Worm (Caenorhabditis elegans) whole organism, early embryonic: ENCODE results near the gene tofu-2.
A peak's percentile ranks its signal among the peaks of the same experiment; 100 is the strongest.
"Not testable (repeated sequence)": the region's sequence is repeated elsewhere in the genome, so short reads cannot be mapped to it uniquely, and the experiment has no call there.

Experiments
- B0310.2 ChIP-seq: sonication (generic microtip); optimal IDR thresholded peaks from 2 replicates; lab custom pipeline; 2016; ENCODE audit warnings: mild to moderate bottlenecking, missing genetic modification characterization, missing compliant biosample characterization
- F13C5.2 ChIP-seq: sonication (generic microtip); optimal IDR thresholded peaks from 2 replicates; lab custom pipeline; 2017; ENCODE audit warnings: mild to moderate bottlenecking, missing genetic modification characterization, inconsistent platforms, missing compliant biosample characterization
- aly-1 ChIP-seq: sonication (generic microtip); optimal IDR thresholded peaks from 2 replicates; lab custom pipeline; 2016; ENCODE audit warnings: missing genetic modification characterization, missing compliant biosample characterization
- ama-1 ChIP-seq: fragments of 150-350 bp; optimal IDR thresholded peaks from 2 replicates; lab custom pipeline; 2014
- ceh-13 ChIP-seq: fragments of 200-800 bp; sonication (Bioruptor generic); optimal IDR thresholded peaks from 2 replicates; lab custom pipeline; 2018; ENCODE audit warnings: mild to moderate bottlenecking, missing genetic modification characterization, missing compliant biosample characterization
- ceh-36 ChIP-seq: sonication (generic microtip); optimal IDR thresholded peaks from 2 replicates; lab custom pipeline; 2016; ENCODE audit warnings: missing genetic modification characterization, inconsistent platforms, missing compliant biosample characterization
- ets-7 ChIP-seq: sonication (generic microtip); optimal IDR thresholded peaks from 2 replicates; lab custom pipeline; 2016; ENCODE audit warnings: missing genotype, missing genetic modification characterization, missing compliant biosample characterization
- flt-1 ChIP-seq: fragments of 200-800 bp; sonication (Bioruptor generic); IDR thresholded peaks from 2 replicates; pipeline ENCODE4 v1.3.6; 2022; ENCODE audit warnings: missing genetic modification characterization, missing compliant biosample characterization
- hmbx-1 ChIP-seq: sonication (generic microtip); optimal IDR thresholded peaks from 2 replicates; lab custom pipeline; 2016; ENCODE audit warnings: mild to moderate bottlenecking, missing genetic modification characterization, missing compliant biosample characterization
- hmg-4 ChIP-seq: fragments of 200-800 bp; sonication (Bioruptor generic); optimal IDR thresholded peaks from 2 replicates; lab custom pipeline; 2018; ENCODE audit warnings: mild to moderate bottlenecking, missing genetic modification characterization, missing compliant biosample characterization
- hnd-1 ChIP-seq: sonication (generic microtip); optimal IDR thresholded peaks from 2 replicates; lab custom pipeline; 2016; ENCODE audit warnings: missing genetic modification characterization, missing compliant biosample characterization
- pes-1 ChIP-seq: fragments of 200-800 bp; sonication (Bioruptor generic); IDR thresholded peaks from 2 replicates; pipeline ENCODE4 v1.3.6; 2022; ENCODE audit warnings: missing genetic modification reagents, missing genetic modification characterization, missing compliant biosample characterization
- scrt-1 ChIP-seq: fragments of 200-800 bp; sonication (Bioruptor generic); IDR thresholded peaks from 2 replicates; pipeline ENCODE4 v1.3.6; 2022; ENCODE audit warnings: missing genetic modification characterization, missing compliant biosample characterization
- sea-1 ChIP-seq: fragments of 200-800 bp; sonication (Bioruptor generic); conservative IDR thresholded peaks from 2 replicates; pipeline ENCODE4 v1.3.6; 2022; ENCODE audit warnings: missing genetic modification characterization, missing compliant biosample characterization
- tbx-11 ChIP-seq: fragments of 200-800 bp; sonication (Bioruptor generic); IDR thresholded peaks from 2 replicates; pipeline ENCODE4 v1.3.6; 2022; ENCODE audit warnings: missing genetic modification characterization, missing compliant biosample characterization
- tbx-37 ChIP-seq: fragments of 200-800 bp; sonication (Bioruptor generic); conservative IDR thresholded peaks from 2 replicates; pipeline ENCODE4 v1.3.6; 2022; ENCODE audit warnings: missing genetic modification reagents, missing genetic modification characterization, missing compliant biosample characterization
- tra-4 ChIP-seq: sonication (generic microtip); optimal IDR thresholded peaks from 2 replicates; lab custom pipeline; 2017; ENCODE audit warnings: missing genetic modification characterization, missing compliant biosample characterization

Gene tofu-2

DNA sequence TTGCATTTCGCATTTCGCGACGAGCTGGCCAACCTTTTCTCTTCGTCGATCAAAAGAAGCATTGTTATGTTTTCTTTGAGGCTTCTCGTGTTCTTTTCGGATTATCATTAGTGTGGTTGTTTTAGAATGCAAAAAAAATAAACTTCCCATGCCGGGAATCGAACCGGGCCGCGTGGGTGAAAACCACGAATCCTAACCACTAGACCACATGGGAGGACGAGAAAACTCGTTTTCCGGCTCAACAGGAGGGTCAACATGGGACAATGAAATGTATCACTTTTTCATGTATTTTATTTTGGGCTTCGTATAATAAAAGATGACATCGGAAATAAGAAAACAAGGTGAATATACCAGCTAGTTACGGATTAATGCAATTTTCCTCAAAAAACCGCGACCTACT lies 18.6 kb upstream of the tofu-2 start:
- TF ChIP-seq B0310.2 (tag; lab: Kevin White, UChicago) (no peak), sea-1 (GFP tag; lab: Robert Waterston, UW) (no peak), tra-4 (tag; lab: Kevin White, UChicago) (no peak), tbx-11 (GFP tag; lab: Robert Waterston, UW) (no peak), hmbx-1 (no peak)

DNA sequence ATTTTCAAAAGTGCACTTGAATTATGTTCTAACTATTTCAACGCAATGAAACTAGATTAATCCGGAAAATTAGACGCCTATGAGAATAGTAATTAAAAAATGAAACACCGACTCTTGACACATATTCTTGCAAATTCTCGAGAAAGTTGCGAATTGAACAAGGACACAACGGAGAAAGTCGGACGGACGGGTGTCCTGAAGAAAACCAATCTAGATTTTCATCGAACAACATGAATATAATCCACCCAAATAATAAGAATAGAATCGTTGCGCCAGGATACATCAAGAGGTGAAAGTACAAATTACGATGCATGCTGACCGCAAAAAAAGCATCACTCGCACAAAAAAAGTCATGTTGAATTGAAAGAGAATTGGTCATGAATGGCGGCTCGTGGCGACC lies 17.8 kb upstream of the tofu-2 start:
- TF ChIP-seq sea-1 (GFP tag; lab: Robert Waterston, UW) = no peak
- no peak for TF ChIP-seq tbx-11 (GFP tag; lab: Robert Waterston, UW)
- no peak for TF ChIP-seq pes-1 (GFP tag; lab: Robert Waterston, UW)
- TF ChIP-seq scrt-1 (GFP tag; lab: Robert Waterston, UW) = no peak
- TF ChIP-seq aly-1 = no peak
- TF ChIP-seq F13C5.2 (tag; lab: Kevin White, UChicago) = no peak
- TF ChIP-seq ama-1 (lab: Kevin White, UChicago) = no peak
- TF ChIP-seq B0310.2 (tag; lab: Kevin White, UChicago) = no peak
- TF ChIP-seq ets-7 (tag; lab: Kevin White, UChicago) = no peak
- no peak for TF ChIP-seq ceh-13 (GFP tag; lab: Kevin White, UChicago)
- TF ChIP-seq tra-4 (tag; lab: Kevin White, UChicago) = no peak
- no peak for TF ChIP-seq tbx-37 (GFP tag; lab: Robert Waterston, UW)
- no peak for TF ChIP-seq hmg-4 (GFP tag; lab: Kevin White, UChicago)

DNA sequence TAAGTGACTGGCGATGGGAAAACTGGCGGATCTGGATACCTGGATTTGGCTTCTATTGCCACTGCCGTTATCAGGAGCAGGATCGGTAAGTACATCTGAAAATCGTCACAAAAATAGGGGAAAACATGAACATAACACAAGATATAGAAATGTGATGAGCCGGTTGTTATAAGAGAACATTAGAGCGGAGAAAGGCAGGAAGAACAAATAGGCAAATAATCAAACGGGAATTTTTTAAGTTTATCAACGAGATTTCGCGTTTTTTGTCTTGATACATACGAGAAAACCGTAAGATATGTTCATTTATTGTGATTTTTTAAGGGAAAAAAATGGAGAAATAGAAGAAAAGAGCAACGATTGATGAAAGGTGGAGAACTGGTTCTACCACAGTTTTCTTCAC lies 14.2 kb upstream of the tofu-2 start, which contains the start of gene Y57E12AR.1:
TSS of gene Y57E12AR.1 (minus strand) at position 101 of the 400 bp plus-strand sequence.
- TF ChIP-seq F13C5.2 (tag; lab: Kevin White, UChicago) (no peak), tra-4 (tag; lab: Kevin White, UChicago) (no peak), flt-1 (GFP tag; lab: Robert Waterston, UW) (no peak), pes-1 (GFP tag; lab: Robert Waterston, UW) (no peak), ceh-13 (GFP tag; lab: Kevin White, UChicago) (no peak), sea-1 (GFP tag; lab: Robert Waterston, UW) (no peak), ama-1 (lab: Kevin White, UChicago) (no peak), tbx-11 (GFP tag; lab: Robert Waterston, UW) (no peak), ets-7 (tag; lab: Kevin White, UChicago) (no peak), hmg-4 (GFP tag; lab: Kevin White, UChicago) (no peak), aly-1 (no peak), B0310.2 (tag; lab: Kevin White, UChicago) (no peak)

- not testable (repeated sequence) for TF ChIP-seq tbx-37 (GFP tag; lab: Robert Waterston, UW); sea-1 (GFP tag; lab: Robert Waterston, UW); ama-1 (lab: Kevin White, UChicago)
Observed at ce11 chrV:7062790-7063189, 11.7 kb upstream of the tofu-2 start, which contains the start of gene tmem-258. Gene tmem-258, plus strand, starts transcription at chrV:7063174.

DNA sequence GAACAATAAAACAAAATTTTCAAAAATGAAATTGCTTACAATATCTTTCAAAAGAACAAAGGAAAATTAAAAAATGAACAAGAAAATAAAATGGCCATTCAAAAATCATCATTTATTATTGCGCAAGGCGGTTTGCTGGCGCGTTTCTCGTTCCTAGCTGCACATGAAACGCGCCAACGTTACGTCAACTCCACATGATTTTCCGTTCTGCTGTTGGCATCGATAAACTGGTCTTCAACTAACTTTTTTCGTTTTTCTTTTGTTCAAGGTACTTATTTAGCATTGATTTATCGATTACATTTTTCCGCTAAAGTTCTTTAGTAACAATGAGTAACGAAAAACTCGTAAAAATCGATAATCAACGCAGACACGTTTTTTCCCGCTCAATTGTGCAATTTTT lies 9.3 kb upstream of the tofu-2 start, which contains the start of the genes Y57E12AL.6 and Y57E12AL.1:
TSS of gene Y57E12AL.6 (minus strand) at position 75 of the 400 bp plus-strand sequence.
TSS of gene Y57E12AL.1 (plus strand) at position 135 of the 400 bp plus-strand sequence.
- TF ChIP-seq tbx-11 (GFP tag; lab: Robert Waterston, UW) = peak; percentile 66; the same call in 1 of the 2 replicates
- TF ChIP-seq flt-1 (GFP tag; lab: Robert Waterston, UW) = peak; percentile 53; the same call in 1 of the 2 replicates
- peak; percentile 51 for TF ChIP-seq aly-1
- TF ChIP-seq scrt-1 (GFP tag; lab: Robert Waterston, UW) = 0 out of 2 replicates have a peak, but pooled peaks have one; percentile 48
- TF ChIP-seq sea-1 (GFP tag; lab: Robert Waterston, UW) = no peak
- peak; percentile 13 for TF ChIP-seq ceh-13 (GFP tag; lab: Kevin White, UChicago)
- no peak for TF ChIP-seq ets-7 (tag; lab: Kevin White, UChicago)
- TF ChIP-seq B0310.2 (tag; lab: Kevin White, UChicago) = no peak
- TF ChIP-seq tbx-37 (GFP tag; lab: Robert Waterston, UW) = 0 out of 2 replicates have a peak, but pooled peaks have one; percentile 39
- peak; percentile 22 for TF ChIP-seq hnd-1 (tag; lab: Kevin White, UChicago)
- no peak for TF ChIP-seq tra-4 (tag; lab: Kevin White, UChicago)
- TF ChIP-seq hmg-4 (GFP tag; lab: Kevin White, UChicago) = peak; percentile 21
- TF ChIP-seq ceh-36 (tag; lab: Kevin White, UChicago) = peak; percentile 53
- TF ChIP-seq pes-1 (GFP tag; lab: Robert Waterston, UW) = peak; percentile 75
- peak; percentile 70 for TF ChIP-seq F13C5.2 (tag; lab: Kevin White, UChicago)

ce11 chrV:7059350-7059749 lies 8.3 kb upstream of the tofu-2 start, which contains the start of gene mdt-6:
Gene mdt-6, minus strand, starts transcription at chrV:7059624.
- no peak for TF ChIP-seq tra-4 (tag; lab: Kevin White, UChicago)
- no peak for TF ChIP-seq ceh-13 (GFP tag; lab: Kevin White, UChicago)
- TF ChIP-seq scrt-1 (GFP tag; lab: Robert Waterston, UW) = no peak
- TF ChIP-seq flt-1 (GFP tag; lab: Robert Waterston, UW) = no peak
- no peak for TF ChIP-seq hnd-1 (tag; lab: Kevin White, UChicago)
- no peak for TF ChIP-seq ama-1 (lab: Kevin White, UChicago)
- no peak for TF ChIP-seq F13C5.2 (tag; lab: Kevin White, UChicago)
- no peak for TF ChIP-seq tbx-37 (GFP tag; lab: Robert Waterston, UW)
- TF ChIP-seq tbx-11 (GFP tag; lab: Robert Waterston, UW) = no peak
- TF ChIP-seq hmg-4 (GFP tag; lab: Kevin White, UChicago) = no peak
- no peak for TF ChIP-seq aly-1
- no peak for TF ChIP-seq ets-7 (tag; lab: Kevin White, UChicago)
- no peak for TF ChIP-seq hmbx-1

DNA sequence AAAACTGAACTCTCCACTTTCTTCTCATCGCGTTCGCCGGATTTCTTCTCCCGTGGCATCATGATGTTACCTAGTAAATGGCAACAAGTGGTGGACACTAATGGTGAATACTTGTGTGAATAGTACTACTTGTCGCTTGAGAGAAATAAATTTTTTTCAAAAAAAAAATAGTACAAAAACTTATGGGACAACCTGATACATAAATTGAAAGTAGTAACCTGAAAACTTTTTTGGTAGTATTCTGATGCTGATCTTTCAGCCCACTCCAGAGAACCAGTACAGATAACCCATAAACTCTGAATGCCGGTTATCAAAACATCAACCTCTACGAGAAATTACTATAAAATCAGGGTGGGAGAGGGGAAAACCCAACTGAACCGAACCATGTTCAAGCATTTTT lies 6.7 kb upstream of the tofu-2 start, which contains the start of gene Y57E12AL.2:
TSS of gene Y57E12AL.2 (plus strand) at position 301 of the 400 bp plus-strand sequence.
- not testable (repeated sequence) for TF ChIP-seq hmbx-1; ama-1 (lab: Kevin White, UChicago); F13C5.2 (tag; lab: Kevin White, UChicago)
